Fruit fly (Drosophila melanogaster) whole organism, embryonic: Measurements from ENCODE around the gene CG7564.

Experiments
- C15 ChIP-seq: fragments of 200-800 bp; sonication (Bioruptor generic); IDR thresholded peaks from 3 replicates; pipeline ENCODE4 v1.3.6; 2022; ENCODE audit warnings: missing biosample characterization, missing genetic modification characterization
- CG10431 ChIP-seq: fragments of 200-800 bp; sonication (Bioruptor generic); optimal IDR thresholded peaks from 3 replicates; lab custom pipeline; 2018; ENCODE audit warnings: missing biosample characterization, mild to moderate bottlenecking, missing genetic modification characterization
- CG10543 ChIP-seq: fragments of 200-800 bp; sonication (Bioruptor generic); optimal IDR thresholded peaks from 3 replicates; lab custom pipeline; 2017; ENCODE audit warnings: missing biosample characterization, mild to moderate bottlenecking, missing genetic modification characterization, moderate library complexity
- CG12236 ChIP-seq: fragments of 200-800 bp; sonication (Bioruptor generic); optimal IDR thresholded peaks from 2 replicates; lab custom pipeline; 2016; ENCODE audit warnings: missing biosample characterization, missing genetic modification characterization
- CG15073 ChIP-seq: fragments of 200-800 bp; sonication (Bioruptor generic); optimal IDR thresholded peaks from 2 replicates; lab custom pipeline; 2016; ENCODE audit warnings: missing biosample characterization, missing genetic modification characterization
- CG1529 ChIP-seq: fragments of 200-800 bp; sonication (Bioruptor generic); optimal IDR thresholded peaks from 3 replicates; lab custom pipeline; 2018; ENCODE audit warnings: missing biosample characterization, missing genetic modification characterization
- CG1602 ChIP-seq: fragments of 200-800 bp; sonication (Bioruptor generic); optimal IDR thresholded peaks from 3 replicates; lab custom pipeline; 2016; ENCODE audit warnings: missing biosample characterization, missing genetic modification characterization
- CG16779 ChIP-seq: fragments of 200-800 bp; sonication (Bioruptor generic); IDR thresholded peaks from 2 replicates; pipeline ENCODE4 v1.3.6; 2022; ENCODE audit warnings: missing biosample characterization, missing genetic modification characterization
- CG18262 ChIP-seq: fragments of 200-800 bp; optimal IDR thresholded peaks from 3 replicates; lab custom pipeline; 2019; ENCODE audit warnings: missing biosample characterization, mild to moderate bottlenecking, missing genetic modification characterization, moderate library complexity
- CG2120 ChIP-seq: fragments of 200-800 bp; sonication (Bioruptor generic); optimal IDR thresholded peaks from 3 replicates; lab custom pipeline; 2016; ENCODE audit warnings: missing biosample characterization, missing genetic modification characterization
- CG30431 ChIP-seq: fragments of 200-800 bp; sonication (Bioruptor generic); optimal IDR thresholded peaks from 2 replicates; lab custom pipeline; 2017; ENCODE audit warnings: missing biosample characterization, missing genetic modification characterization
- CG31365 ChIP-seq: fragments of 200-800 bp; sonication (Bioruptor generic); optimal IDR thresholded peaks from 2 replicates; lab custom pipeline; 2018; ENCODE audit warnings: missing biosample characterization, mild to moderate bottlenecking, missing genetic modification characterization
- CG4360 ChIP-seq: fragments of 200-800 bp; sonication (Bioruptor generic); IDR thresholded peaks from 2 replicates; pipeline ENCODE4 v1.3.6; 2022; ENCODE audit warnings: missing biosample characterization, missing genetic modification characterization
- CG4424 ChIP-seq: fragments of 200-800 bp; sonication (Bioruptor generic); optimal IDR thresholded peaks from 3 replicates; lab custom pipeline; 2016; ENCODE audit warnings: missing biosample characterization, missing genetic modification characterization
- CG4820 ChIP-seq: fragments of 200-800 bp; sonication (Bioruptor generic); optimal IDR thresholded peaks from 3 replicates; lab custom pipeline; 2016; ENCODE audit warnings: missing biosample characterization, missing genetic modification characterization
- CG6683 ChIP-seq: fragments of 200-800 bp; sonication (Bioruptor generic); optimal IDR thresholded peaks from 2 replicates; lab custom pipeline; 2017; ENCODE audit warnings: missing biosample characterization, mild to moderate bottlenecking, missing genetic modification characterization, missing genetic modification reagents
- CG6854 ChIP-seq: fragments of 200-800 bp; sonication (Bioruptor generic); optimal IDR thresholded peaks from 3 replicates; lab custom pipeline; 2017; ENCODE audit warnings: missing biosample characterization, mild to moderate bottlenecking, missing genetic modification characterization
- CG7271 ChIP-seq: fragments of 200-800 bp; sonication (Bioruptor generic); optimal IDR thresholded peaks from 2 replicates; lab custom pipeline; 2018; ENCODE audit warnings: missing biosample characterization, mild to moderate bottlenecking, missing genetic modification characterization, moderate library complexity
- CG8089 ChIP-seq: fragments of 200-800 bp; sonication (Bioruptor generic); optimal IDR thresholded peaks from 3 replicates; lab custom pipeline; 2016; ENCODE audit warnings: missing biosample characterization, missing genetic modification characterization
- CG8924 ChIP-seq: fragments of 200-800 bp; optimal IDR thresholded peaks from 3 replicates; lab custom pipeline; 2019; ENCODE audit warnings: missing biosample characterization, mild to moderate bottlenecking, missing genetic modification characterization, moderate library complexity
- CHES-1-like ChIP-seq: fragments of 200-800 bp; sonication (Bioruptor generic); optimal IDR thresholded peaks from 2 replicates; lab custom pipeline; 2016; ENCODE audit warnings: missing biosample characterization, missing genetic modification characterization
- CrebB ChIP-seq: fragments of 200-800 bp; sonication (Bioruptor generic); optimal IDR thresholded peaks from 3 replicates; lab custom pipeline; 2018; ENCODE audit warnings: missing biosample characterization, mild to moderate bottlenecking, missing genetic modification characterization
- Deaf1 ChIP-seq: fragments of 200-800 bp; optimal IDR thresholded peaks from 3 replicates; lab custom pipeline; 2019; ENCODE audit warnings: missing biosample characterization, mild to moderate bottlenecking, missing genetic modification characterization, moderate library complexity
- Gsc ChIP-seq: fragments of 200-800 bp; sonication (Bioruptor generic); IDR thresholded peaks from 2 replicates; pipeline ENCODE4 v1.3.6; 2022; ENCODE audit warnings: missing biosample characterization, missing genetic modification characterization
- Hmx ChIP-seq: fragments of 200-800 bp; sonication (Bioruptor generic); optimal IDR thresholded peaks from 2 replicates; lab custom pipeline; 2016; ENCODE audit warnings: missing biosample characterization, missing genetic modification characterization
- Mad ChIP-seq: fragments of 200-800 bp; sonication (Bioruptor generic); optimal IDR thresholded peaks from 2 replicates; lab custom pipeline; 2016; ENCODE audit warnings: missing biosample characterization, missing genetic modification characterization
- Oli ChIP-seq: fragments of 200-800 bp; sonication (Bioruptor generic); optimal IDR thresholded peaks from 2 replicates; lab custom pipeline; 2018; ENCODE audit warnings: missing biosample characterization, mild to moderate bottlenecking, missing genetic modification characterization, moderate library complexity
- Opbp ChIP-seq: fragments of 200-800 bp; sonication (Bioruptor generic); IDR thresholded peaks from 3 replicates; pipeline ENCODE4 v1.3.6; 2022; ENCODE audit warnings: missing biosample characterization, missing genetic modification characterization; ENCODE audit not compliant: partially characterized antibody
- Ssrp ChIP-seq: fragments of 200-800 bp; sonication (Bioruptor generic); optimal IDR thresholded peaks from 2 replicates; lab custom pipeline; 2018; ENCODE audit warnings: missing biosample characterization, mild to moderate bottlenecking, missing genetic modification characterization, moderate library complexity
- Trl ChIP-seq, 3 experiments: fragments of >200 bp in 2 of 3; fragments of 200-800 bp in 1 of 3; sonication (Bioruptor generic) in 1 of 3; optimal IDR thresholded peaks; 2 replicates in 1 of 3; 3 replicates in 2 of 3; lab custom pipeline; 2016 to 2017; ENCODE audit warnings: missing biosample characterization in 1 of 3, missing genetic modification characterization in 1 of 3
- Xrp1 ChIP-seq: fragments of 200-800 bp; sonication (Bioruptor generic); IDR thresholded peaks from 2 replicates; pipeline ENCODE4 v1.3.6; 2022; ENCODE audit warnings: missing biosample characterization, missing genetic modification characterization
- abd-A ChIP-seq: fragments of 200-800 bp; sonication (Bioruptor generic); optimal IDR thresholded peaks from 3 replicates; lab custom pipeline; 2019; ENCODE audit warnings: missing biosample characterization, mild to moderate bottlenecking, missing genetic modification characterization, moderate library complexity
- ap ChIP-seq: fragments of 200-800 bp; sonication (Bioruptor generic); IDR thresholded peaks from 2 replicates; pipeline ENCODE4 v1.3.6; 2022; ENCODE audit warnings: missing biosample characterization, missing genetic modification characterization
- ara ChIP-seq: fragments of 200-800 bp; sonication (Bioruptor generic); IDR thresholded peaks from 2 replicates; pipeline ENCODE4 v1.3.6; 2022; ENCODE audit warnings: missing biosample characterization, missing genetic modification characterization
- az2 ChIP-seq: fragments of 200-800 bp; sonication (Bioruptor generic); optimal IDR thresholded peaks from 3 replicates; lab custom pipeline; 2016; ENCODE audit warnings: missing biosample characterization, missing genetic modification characterization
- cas ChIP-seq: fragments of 200-800 bp; sonication (Bioruptor generic); IDR thresholded peaks from 2 replicates; pipeline ENCODE4 v1.3.6; 2022; ENCODE audit warnings: missing biosample characterization, missing genetic modification characterization
- caup ChIP-seq: fragments of 200-800 bp; sonication (Bioruptor generic); optimal IDR thresholded peaks from 3 replicates; lab custom pipeline; 2017; ENCODE audit warnings: missing biosample characterization, mild to moderate bottlenecking, missing genetic modification characterization, moderate library complexity; ENCODE audit not compliant: severe bottlenecking
- hkb ChIP-seq, 2 experiments: fragments of 200-800 bp in 1 of 2; fragments of >200 bp in 1 of 2; sonication (Bioruptor generic) in 1 of 2; IDR thresholded peaks in 1 of 2; optimal IDR thresholded peaks in 1 of 2; 2 replicates each; pipeline versions ENCODE4 v1.3.6 to Lab custom; 2017 to 2022; ENCODE audit warnings: missing biosample characterization in 1 of 2, missing genetic modification characterization in 1 of 2
- lmd ChIP-seq: fragments of 200-800 bp; sonication (Bioruptor generic); IDR thresholded peaks from 2 replicates; pipeline ENCODE4 v1.3.6; 2022; ENCODE audit warnings: missing biosample characterization, missing genetic modification characterization
- p53 ChIP-seq: fragments of 200-800 bp; sonication (Bioruptor generic); optimal IDR thresholded peaks from 2 replicates; lab custom pipeline; 2016; ENCODE audit warnings: missing biosample characterization, missing genetic modification characterization
- pum ChIP-seq: fragments of 200-800 bp; sonication (Bioruptor generic); optimal IDR thresholded peaks from 2 replicates; lab custom pipeline; 2016; ENCODE audit warnings: missing biosample characterization, missing genetic modification characterization
- repo ChIP-seq: fragments of 200-800 bp; sonication (Bioruptor generic); optimal IDR thresholded peaks from 2 replicates; lab custom pipeline; 2016; ENCODE audit warnings: missing biosample characterization, missing genetic modification characterization
- rib ChIP-seq: fragments of 200-800 bp; sonication (Bioruptor generic); IDR thresholded peaks from 2 replicates; pipeline ENCODE4 v1.3.6; 2022; ENCODE audit warnings: missing biosample characterization, missing genetic modification characterization
- schlank ChIP-seq: fragments of 200-800 bp; sonication (Bioruptor generic); optimal IDR thresholded peaks from 2 replicates; lab custom pipeline; 2018; ENCODE audit warnings: missing biosample characterization, mild to moderate bottlenecking, missing genetic modification characterization
- sima ChIP-seq: fragments of 200-800 bp; sonication (Bioruptor generic); optimal IDR thresholded peaks from 2 replicates; lab custom pipeline; 2016; ENCODE audit warnings: missing biosample characterization, missing genetic modification characterization
- sna ChIP-seq: fragments of 200-800 bp; sonication (Bioruptor generic); IDR thresholded peaks from 2 replicates; pipeline ENCODE4 v1.3.6; 2022; ENCODE audit warnings: missing biosample characterization, missing genetic modification characterization; ENCODE audit not compliant: partially characterized antibody
- tna ChIP-seq: fragments of 200-800 bp; sonication (Bioruptor generic); IDR thresholded peaks from 2 replicates; pipeline ENCODE4 v1.3.6; 2022; ENCODE audit warnings: missing biosample characterization, missing genetic modification characterization; ENCODE audit not compliant: partially characterized antibody
- vfl ChIP-seq: fragments of 200-800 bp; sonication (Bioruptor generic); optimal IDR thresholded peaks from 2 replicates; lab custom pipeline; 2016; ENCODE audit warnings: missing biosample characterization, missing genetic modification characterization
- z ChIP-seq: fragments of 200-800 bp; sonication (Bioruptor generic); IDR thresholded peaks from 3 replicates; pipeline ENCODE4 v1.3.6; 2022; ENCODE audit warnings: missing biosample characterization, missing genetic modification characterization

Gene CG7564

DNA sequence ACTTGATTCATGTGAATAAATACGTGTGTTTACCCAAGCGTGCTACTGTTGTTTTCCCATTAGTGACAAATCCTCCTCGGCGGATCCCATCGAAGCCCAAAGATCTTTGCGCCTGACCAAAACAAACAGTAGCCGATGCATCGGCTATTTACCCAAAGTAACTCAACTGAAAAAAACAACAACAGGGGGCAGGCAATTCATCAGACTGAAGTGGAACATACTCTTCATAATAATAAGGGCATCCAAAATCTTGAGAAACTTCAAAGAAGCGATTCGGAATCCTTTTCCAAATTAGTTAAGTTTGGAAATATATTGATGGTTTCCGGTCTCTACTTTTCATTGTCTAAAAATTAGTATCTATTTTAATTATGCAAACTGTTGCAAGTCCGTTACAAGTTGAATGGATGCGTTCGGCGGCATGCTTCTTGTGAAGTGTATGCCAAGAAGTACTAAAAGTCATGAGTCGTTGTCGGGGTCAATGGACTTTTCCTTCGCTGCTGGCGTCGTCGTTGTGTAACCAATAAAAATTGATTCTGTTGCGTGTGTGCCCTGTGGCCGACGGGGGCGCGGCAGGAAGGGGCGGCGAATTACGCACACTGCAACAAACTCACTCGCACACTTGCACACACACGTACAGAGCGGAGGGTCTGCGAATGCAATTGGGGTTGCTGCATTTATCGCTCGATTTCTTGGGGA lies 18.7 kb upstream of the CG7564 start (continued):
- TF ChIP-seq pum (GFP tag; lab: Kevin White, UChicago) (no peak), CG15073 (no peak), Hmx (GFP tag; lab: Kevin White, UChicago) (no peak), vfl (GFP tag; lab: Kevin White, UChicago) (no peak), p53 (GFP tag; lab: Kevin White, UChicago) (no peak), CG4360 (GFP tag; lab: Robert Waterston, UW) (no peak), CG30431 (GFP tag; lab: Kevin White, UChicago) (peak; percentile 20), C15 (GFP tag; lab: Robert Waterston, UW) (no peak), az2 (peak; percentile 40), Gsc (no peak), CHES-1-like (GFP tag; lab: Kevin White, UChicago) (no peak), CG1529 (GFP tag; lab: Kevin White, UChicago) (peak; percentile 10), CG8089 (GFP tag; lab: Kevin White, UChicago) (no peak), CG4424 (peak; percentile 25), Ssrp (peak; percentile 41), CrebB (no peak), lmd (GFP tag; lab: Robert Waterston, UW) (peak; percentile 29; the same call in 1 of the 2 replicates), CG16779 (GFP tag; lab: Robert Waterston, UW) (no peak), CG7271 (no peak), ap (GFP tag; lab: Robert Waterston, UW) (no peak), CG10431 (GFP tag; lab: Kevin White, UChicago) (no peak), schlank (tag; lab: Kevin White, UChicago) (no peak), Opbp (GFP tag; lab: Robert Waterston, UW) (0 out of 3 replicates have a peak, but pooled peaks have one; percentile 15), CG12236 (GFP tag; lab: Kevin White, UChicago) (no peak), sna (GFP tag; lab: Robert Waterston, UW) (no peak), CG18262 (peak; percentile 67), CG8924 (peak; percentile 19), ara (GFP tag; lab: Robert Waterston, UW) (peak; percentile 37; the same call in 1 of the 2 replicates), z (GFP tag; lab: Robert Waterston, UW) (peak; percentile 29; the same call in 1 of the 3 replicates), CG31365 (no peak), CG10543 (no peak), CG2120 (no peak), CG6683 (no peak), Oli (peak; percentile 44), Trl (optimal IDR thresholded peaks at IDR 0.05; lab: Kevin White, UChicago) (no peak), Trl (GFP tag; optimal IDR thresholded peaks at IDR 0.05; lab: Kevin White, UChicago) (no peak), CG4820 (peak; percentile 26), hkb (optimal IDR thresholded peaks at IDR 0.05; lab: Kevin White, UChicago) (no peak), hkb (GFP tag; IDR thresholded peaks at IDR 0.05; lab: Robert Waterston, UW) (no peak), Deaf1 (tag; lab: Kevin White, UChicago) (no peak), Xrp1 (peak; percentile 59; the same call in 1 of the 2 replicates), tna (GFP tag; lab: Robert Waterston, UW) (no peak), sima (GFP tag; lab: Kevin White, UChicago) (no peak), CG6854 (GFP tag; lab: Kevin White, UChicago) (no peak), cas (GFP tag; lab: Robert Waterston, UW) (no peak), caup (GFP tag; lab: Kevin White, UChicago) (no peak), CG1602 (no peak), rib (no peak), abd-A (tag; lab: Kevin White, UChicago) (no peak), repo (GFP tag; lab: Kevin White, UChicago) (no peak), Mad (GFP tag; lab: Kevin White, UChicago) (no peak)
